Worm (Caenorhabditis elegans) whole organism, L4 larva: ENCODE results near the gene eif-3.D.

ENCODE experiments used
- F26F4.8 ChIP-seq: fragments of 200-800 bp; sonication (Bioruptor generic); conservative IDR thresholded peaks from 2 replicates; pipeline ENCODE4 v1.3.6; 2022; ENCODE audit warnings: missing genetic modification characterization, missing compliant biosample characterization
- F37D6.2 ChIP-seq: sonication (generic microtip); optimal IDR thresholded peaks from 2 replicates; lab custom pipeline; 2016; ENCODE audit warnings: mild to moderate bottlenecking, missing genetic modification characterization, missing compliant biosample characterization
- F49E8.2 ChIP-seq: sonication (generic microtip); optimal IDR thresholded peaks from 2 replicates; lab custom pipeline; 2016; ENCODE audit warnings: missing compliant biosample characterization, mild to moderate bottlenecking, missing genetic modification characterization, borderline replicate concordance
- R02D3.7 ChIP-seq: fragments of 150-350 bp; sonication (generic microtip); optimal IDR thresholded peaks from 3 replicates; lab custom pipeline; 2014; ENCODE audit warnings: missing biosample characterization, missing genetic modification characterization
- T20F7.1 ChIP-seq: fragments of 200-800 bp; sonication (Bioruptor generic); optimal IDR thresholded peaks from 2 replicates; lab custom pipeline; 2018; ENCODE audit warnings: mild to moderate bottlenecking, missing genetic modification characterization, missing compliant biosample characterization
- T26A8.4 ChIP-seq: fragments of 200-800 bp; sonication (Bioruptor generic); IDR thresholded peaks from 2 replicates; pipeline ENCODE4 v1.3.6; 2022; ENCODE audit warnings: missing genetic modification characterization, missing compliant biosample characterization
- Y5F2A.4 ChIP-seq: fragments of 200-800 bp; sonication (Bioruptor generic); optimal IDR thresholded peaks from 2 replicates; lab custom pipeline; 2018; ENCODE audit warnings: mild to moderate bottlenecking, missing genetic modification characterization, missing compliant biosample characterization
- aha-1 ChIP-seq: fragments of 150-350 bp; peaks from one replicate; lab custom pipeline; 2014; ENCODE audit warnings: missing biosample characterization, missing genetic modification characterization
- arid-1 ChIP-seq: fragments of 200-800 bp; sonication (Bioruptor generic); conservative IDR thresholded peaks from 2 replicates; pipeline ENCODE4 v1.3.6; 2022; ENCODE audit warnings: missing genetic modification reagents, missing genetic modification characterization, missing compliant biosample characterization
- attf-4 ChIP-seq: sonication (generic microtip); optimal IDR thresholded peaks from 3 replicates; lab custom pipeline; 2017; ENCODE audit warnings: missing biosample characterization, missing genetic modification characterization
- ceh-62 ChIP-seq: sonication (generic microtip); optimal IDR thresholded peaks from 2 replicates; lab custom pipeline; 2017; ENCODE audit warnings: missing biosample characterization, missing genetic modification characterization
- cey-2 ChIP-seq: sonication (generic microtip); optimal IDR thresholded peaks from 3 replicates; lab custom pipeline; 2017; ENCODE audit warnings: missing genetic modification characterization, mild to moderate bottlenecking, missing compliant biosample characterization, antibody characterized with exemption, borderline replicate concordance; ENCODE audit not compliant: insufficient read depth
- daf-16 ChIP-seq, 3 experiments: sonication (generic microtip); optimal IDR thresholded peaks; 2 replicates each; lab custom pipeline; 2016 to 2017; ENCODE audit warnings: missing genetic modification characterization in 3 of 3, missing genetic modification reagents in 3 of 3, mild to moderate bottlenecking in 2 of 3, missing compliant biosample characterization in 2 of 3, missing biosample characterization in 1 of 3, moderate library complexity in 1 of 3
- daf-8 ChIP-seq: fragments of 200-800 bp; sonication (Bioruptor generic); IDR thresholded peaks from 2 replicates; pipeline ENCODE4 v1.3.6; 2022; ENCODE audit warnings: missing genetic modification characterization, missing compliant biosample characterization
- dpl-1 ChIP-seq: fragments of 150-350 bp; optimal IDR thresholded peaks from 2 replicates; lab custom pipeline; 2014; ENCODE audit warnings: missing biosample characterization, missing genetic modification reagents, missing genetic modification characterization
- dve-1 ChIP-seq: sonication (generic microtip); optimal IDR thresholded peaks from 2 replicates; lab custom pipeline; 2017; ENCODE audit warnings: antibody characterized with exemption, mild to moderate bottlenecking, missing genetic modification characterization, missing compliant biosample characterization; ENCODE audit not compliant: insufficient read depth
- egl-43 ChIP-seq: fragments of 200-800 bp; sonication (Bioruptor generic); IDR thresholded peaks from 2 replicates; pipeline ENCODE4 v1.3.6; 2022; ENCODE audit warnings: missing genetic modification reagents, missing genetic modification characterization, missing compliant biosample characterization
- gei-8 ChIP-seq: fragments of 200-800 bp; sonication (Bioruptor generic); optimal IDR thresholded peaks from 2 replicates; lab custom pipeline; 2018; ENCODE audit warnings: mild to moderate bottlenecking, missing genetic modification characterization, missing compliant biosample characterization
- hlh-11 ChIP-seq: fragments of 200-800 bp; sonication (Bioruptor generic); optimal IDR thresholded peaks from 2 replicates; lab custom pipeline; 2018; ENCODE audit warnings: mild to moderate bottlenecking, missing genetic modification characterization, missing compliant biosample characterization
- hlh-30 ChIP-seq: sonication (generic microtip); optimal IDR thresholded peaks from 2 replicates; lab custom pipeline; 2017; ENCODE audit warnings: antibody characterized with exemption, mild to moderate bottlenecking, missing genetic modification characterization, missing compliant biosample characterization; ENCODE audit not compliant: insufficient read depth
- lin-1 ChIP-seq: fragments of 200-800 bp; sonication (Bioruptor generic); IDR thresholded peaks from 2 replicates; pipeline ENCODE4 v1.3.6; 2022; ENCODE audit warnings: missing genetic modification reagents, missing genetic modification characterization, missing compliant biosample characterization
- lin-13 ChIP-seq: fragments of 150-350 bp; optimal IDR thresholded peaks from 2 replicates; lab custom pipeline; 2014; ENCODE audit warnings: missing biosample characterization, missing genetic modification reagents, missing genetic modification characterization
- lin-38 ChIP-seq: fragments of 200-800 bp; sonication (Bioruptor generic); IDR thresholded peaks from 2 replicates; pipeline ENCODE4 v1.3.6; 2022; ENCODE audit warnings: missing genetic modification reagents, missing genetic modification characterization, missing compliant biosample characterization
- lir-3 ChIP-seq: sonication (generic microtip); optimal IDR thresholded peaks from 2 replicates; lab custom pipeline; 2016; ENCODE audit warnings: mild to moderate bottlenecking, missing genetic modification characterization, missing compliant biosample characterization
- lsy-2 ChIP-seq, 2 experiments: fragments of 150-350 bp in 1 of 2; sonication (generic microtip) in 1 of 2; optimal IDR thresholded peaks; 2 replicates each; lab custom pipeline; 2014 to 2017; ENCODE audit warnings: missing biosample characterization in 2 of 2, missing genetic modification characterization in 2 of 2
- mdl-1 ChIP-seq, 2 experiments: fragments of 150-350 bp in 1 of 2; sonication (generic microtip) in 1 of 2; optimal IDR thresholded peaks; 2 replicates each; lab custom pipeline; 2014 to 2017; ENCODE audit warnings: missing biosample characterization in 2 of 2, missing genetic modification characterization in 2 of 2
- mep-1 ChIP-seq: fragments of 150-350 bp; sonication (generic microtip); optimal IDR thresholded peaks from 3 replicates; lab custom pipeline; 2014; ENCODE audit warnings: missing biosample characterization, missing genetic modification characterization
- mxl-2 ChIP-seq: fragments of 200-800 bp; sonication (Bioruptor generic); conservative IDR thresholded peaks from 2 replicates; pipeline ENCODE4 v1.3.6; 2022; ENCODE audit warnings: missing genetic modification reagents, missing genetic modification characterization, missing compliant biosample characterization
- mxl-3 ChIP-seq: fragments of 200-800 bp; sonication (Bioruptor generic); optimal IDR thresholded peaks from 2 replicates; lab custom pipeline; 2018; ENCODE audit warnings: mild to moderate bottlenecking, missing genetic modification characterization, missing compliant biosample characterization
- nhr-10 ChIP-seq: fragments of 150-350 bp; optimal IDR thresholded peaks from 2 replicates; lab custom pipeline; 2014; ENCODE audit warnings: missing biosample characterization, missing genetic modification characterization
- nhr-28 ChIP-seq: fragments of 150-350 bp; optimal IDR thresholded peaks from 2 replicates; lab custom pipeline; 2014; ENCODE audit warnings: missing biosample characterization, missing genetic modification characterization
- nhr-48 ChIP-seq: sonication (generic microtip); optimal IDR thresholded peaks from 2 replicates; lab custom pipeline; 2016; ENCODE audit warnings: mild to moderate bottlenecking, missing genetic modification characterization, missing compliant biosample characterization
- rbr-2 ChIP-seq: sonication (generic microtip); optimal IDR thresholded peaks from 2 replicates; lab custom pipeline; 2016; ENCODE audit warnings: missing genotype, missing genetic modification characterization, missing compliant biosample characterization
- sdz-12 ChIP-seq: fragments of 200-800 bp; sonication (Bioruptor generic); optimal IDR thresholded peaks from 2 replicates; lab custom pipeline; 2018; ENCODE audit warnings: mild to moderate bottlenecking, missing genetic modification characterization, missing compliant biosample characterization
- spr-1 ChIP-seq: sonication (generic microtip); optimal IDR thresholded peaks from 2 replicates; lab custom pipeline; 2016; ENCODE audit warnings: mild to moderate bottlenecking, missing genetic modification characterization, missing compliant biosample characterization
- unc-62 ChIP-seq, 3 experiments: fragments of 150-350 bp in 1 of 3; sonication (generic microtip); optimal IDR thresholded peaks in 2 of 3; peaks in 1 of 3; 1 replicate in 1 of 3; 2 replicates in 2 of 3; lab custom pipeline; 2014 to 2017; ENCODE audit warnings: missing biosample characterization in 3 of 3, missing genetic modification characterization in 3 of 3, missing genetic modification reagents in 3 of 3, missing genotype in 1 of 3
- zip-2 ChIP-seq: fragments of 150-350 bp; optimal IDR thresholded peaks from 2 replicates; lab custom pipeline; 2014; ENCODE audit warnings: missing biosample characterization, missing genetic modification characterization

Gene eif-3.D

DNA sequence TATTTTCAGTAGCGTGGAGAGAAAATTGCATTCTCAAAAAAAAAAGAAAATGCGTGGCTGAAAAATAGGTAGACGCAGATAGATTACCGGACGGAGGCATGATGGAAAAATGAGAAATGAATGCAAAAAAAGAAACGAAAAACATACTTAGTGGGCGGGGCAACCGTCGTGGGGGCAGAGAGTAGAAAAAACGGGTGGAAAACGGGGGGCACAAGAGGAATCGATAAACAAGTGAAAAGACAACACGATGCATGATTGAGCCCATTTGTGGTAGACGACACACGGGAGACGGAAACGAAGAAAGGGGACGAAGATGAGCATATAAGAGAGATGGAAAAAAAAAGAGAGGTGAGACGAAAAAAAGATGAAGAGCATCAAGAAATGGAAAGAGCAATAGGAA, 17.2 kb upstream of the eif-3.D start:
- no peak for TF ChIP-seq daf-16 (GFP tag; optimal IDR thresholded peaks at IDR 0.05; lab: Kevin White, UChicago)
- TF ChIP-seq daf-16 (tag; optimal IDR thresholded peaks at IDR 0.05; lab: Kevin White, UChicago): peak; percentile 10
- TF ChIP-seq hlh-30: peak; percentile 18
- no peak for TF ChIP-seq mxl-2 (GFP tag; lab: Robert Waterston, UW)
- peak; percentile 94 for TF ChIP-seq aha-1
- no peak for TF ChIP-seq Y5F2A.4 (GFP tag; lab: Kevin White, UChicago)
- TF ChIP-seq unc-62 (GFP tag; optimal IDR thresholded peaks at IDR 0.05 in 1 of 2; lab: Kevin White, UChicago): peak in 1 of 2 experiments; percentile 70
- TF ChIP-seq unc-62 (tag; optimal IDR thresholded peaks at IDR 0.05; lab: Kevin White, UChicago): no peak
- peak; percentile 2 for TF ChIP-seq dve-1 (tag; lab: Kevin White, UChicago)
- TF ChIP-seq egl-43 (GFP tag; lab: Robert Waterston, UW): no peak
- peak; percentile 38 for TF ChIP-seq rbr-2 (tag; lab: Kevin White, UChicago)
- TF ChIP-seq gei-8 (GFP tag; lab: Kevin White, UChicago): no peak
- no peak for TF ChIP-seq nhr-28

DNA sequence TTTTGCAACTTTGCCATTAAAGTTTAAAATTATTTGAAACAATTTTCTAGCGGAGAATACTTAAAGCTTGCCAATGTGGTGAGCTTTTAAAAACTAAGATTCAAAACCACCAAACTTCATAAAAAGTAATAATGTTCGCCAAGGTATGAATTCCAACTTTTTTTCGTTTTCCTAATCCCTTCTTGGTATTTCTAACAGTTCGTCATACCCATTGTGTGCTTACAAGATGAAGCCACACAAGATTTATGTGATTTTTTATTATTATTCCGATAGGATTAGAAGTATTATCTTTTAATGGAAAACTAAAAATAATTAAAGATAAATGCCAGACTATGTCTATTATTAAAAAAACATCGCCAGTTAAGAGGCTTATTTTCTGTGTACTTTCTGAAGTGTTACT, 16.7 kb upstream of the eif-3.D start:
- no peak for TF ChIP-seq lir-3
- TF ChIP-seq T20F7.1: no peak
- TF ChIP-seq F26F4.8 (GFP tag; lab: Robert Waterston, UW): no peak
- TF ChIP-seq ceh-62: no peak
- no peak for TF ChIP-seq dpl-1 (GFP tag; lab: Kevin White, UChicago)
- no peak for TF ChIP-seq aha-1
- TF ChIP-seq spr-1 (tag; lab: Kevin White, UChicago): no peak
- TF ChIP-seq arid-1 (GFP tag; lab: Robert Waterston, UW): no peak
- no peak for TF ChIP-seq unc-62 (GFP tag; optimal IDR thresholded peaks at IDR 0.05 in 1 of 2; lab: Kevin White, UChicago)
- TF ChIP-seq unc-62 (tag; optimal IDR thresholded peaks at IDR 0.05; lab: Kevin White, UChicago): no peak
- TF ChIP-seq sdz-12 (GFP tag; lab: Kevin White, UChicago): no peak
- TF ChIP-seq lin-38 (GFP tag; lab: Robert Waterston, UW): no peak
- no peak for TF ChIP-seq lin-1
- TF ChIP-seq daf-8 (GFP tag; lab: Robert Waterston, UW): no peak
- no peak for TF ChIP-seq F37D6.2 (tag; lab: Kevin White, UChicago)
- no peak for TF ChIP-seq lin-13
- TF ChIP-seq attf-4 (tag; lab: Kevin White, UChicago): no peak
- TF ChIP-seq T26A8.4: no peak
- no peak for TF ChIP-seq R02D3.7 (tag; lab: Kevin White, UChicago)
- TF ChIP-seq rbr-2 (tag; lab: Kevin White, UChicago): no peak

DNA sequence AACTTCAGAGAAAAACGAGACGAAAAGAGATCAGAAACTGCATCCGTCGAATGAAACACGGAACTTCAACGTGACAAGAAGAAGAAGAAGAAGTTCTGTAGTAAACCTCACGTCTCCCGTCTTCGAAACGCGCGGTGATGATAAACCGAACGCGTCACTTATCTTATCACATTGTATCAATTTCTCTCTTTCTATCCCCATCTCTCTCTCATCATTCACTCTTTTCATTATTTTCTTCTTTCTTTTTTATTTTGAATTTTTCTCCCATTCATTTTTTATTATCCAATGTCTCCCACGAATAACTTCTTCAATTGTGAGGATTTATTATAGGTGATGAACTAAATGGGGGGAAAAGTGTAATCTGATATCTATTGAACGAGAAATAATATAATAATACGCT, 15.5 kb upstream of the eif-3.D start:
- TF ChIP-seq cey-2 (tag; lab: Kevin White, UChicago) (peak; percentile 70), nhr-28 (peak; percentile 49), dve-1 (tag; lab: Kevin White, UChicago) (peak; percentile 69), hlh-30 (peak; percentile 70), hlh-11 (peak; percentile 76), ceh-62 (no peak), nhr-10 (tag; lab: Kevin White, UChicago) (no peak), nhr-48 (peak; percentile 63), mxl-3 (GFP tag; lab: Kevin White, UChicago) (peak; percentile 78), zip-2 (tag; lab: Kevin White, UChicago) (no peak), F49E8.2 (no peak), mep-1 (tag; lab: Kevin White, UChicago) (peak; percentile 21), unc-62 (GFP tag; optimal IDR thresholded peaks at IDR 0.05 in 1 of 2; lab: Kevin White, UChicago) (peak in 1 of 2 experiments; percentile 8), unc-62 (tag; optimal IDR thresholded peaks at IDR 0.05; lab: Kevin White, UChicago) (no peak), lsy-2 (tag; optimal IDR thresholded peaks at IDR 0.05; lab: Kevin White, UChicago) (peak; percentile 14 to 54), mdl-1 (tag; optimal IDR thresholded peaks at IDR 0.05; lab: Kevin White, UChicago) (peak; percentile 42 to 75)
